Worm (Caenorhabditis elegans): ENCODE results near the gene lpr-5.

ce11 chrX:11103173-11103572 lies 41.2 kb downstream of the lpr-5 start:
- TF ChIP-seq madf-2 (tag; optimal IDR thresholded peaks at IDR 0.05) (no peak), tbx-7 (tag; optimal IDR thresholded peaks at IDR 0.05) (no peak), unc-55 (GFP tag; optimal IDR thresholded peaks at IDR 0.05) (no peak), dmd-4 (tag; optimal IDR thresholded peaks at IDR 0.05; ENCODE audit: borderline replicate concordance) (no peak), ama-1 (optimal IDR thresholded peaks at IDR 0.05) (no peak), eyg-1 (tag; optimal IDR thresholded peaks at IDR 0.05) (no peak)

Measured in whole organism, late embryonic.